Worm (Caenorhabditis elegans) whole organism, late embryonic: Measurements from ENCODE around the gene jmjd-1.1.
A peak's percentile ranks its signal among the peaks of the same experiment; 100 is the strongest.

ENCODE experiments used
- C08G9.2 ChIP-seq: sonication (generic microtip); optimal IDR thresholded peaks from 2 replicates; lab custom pipeline; 2016; ENCODE audit warnings: mild to moderate bottlenecking, missing genetic modification characterization, moderate library complexity, missing compliant biosample characterization
- K02D7.2 ChIP-seq: sonication (generic microtip); optimal IDR thresholded peaks from 2 replicates; lab custom pipeline; 2017; ENCODE audit warnings: mild to moderate bottlenecking, missing genetic modification characterization, missing compliant biosample characterization
- K09A11.1 ChIP-seq: sonication (generic microtip); optimal IDR thresholded peaks from 2 replicates; lab custom pipeline; 2017; ENCODE audit warnings: antibody characterized with exemption, mild to moderate bottlenecking, missing genetic modification characterization, missing compliant biosample characterization; ENCODE audit not compliant: insufficient read depth
- Y22D7AL.16 ChIP-seq: sonication (generic microtip); optimal IDR thresholded peaks from 2 replicates; lab custom pipeline; 2016; ENCODE audit warnings: missing genetic modification characterization, missing compliant biosample characterization
- ahr-1 ChIP-seq: sonication (generic microtip); optimal IDR thresholded peaks from 2 replicates; lab custom pipeline; 2016; ENCODE audit warnings: missing genetic modification characterization, missing compliant biosample characterization
- ceh-14 ChIP-seq: sonication (generic microtip); optimal IDR thresholded peaks from 2 replicates; lab custom pipeline; 2016; ENCODE audit warnings: missing genotype, missing genetic modification characterization, missing compliant biosample characterization
- ceh-19 ChIP-seq: fragments of 200-800 bp; sonication (Bioruptor generic); optimal IDR thresholded peaks from 2 replicates; lab custom pipeline; 2018; ENCODE audit warnings: mild to moderate bottlenecking, missing genetic modification characterization, missing compliant biosample characterization
- ceh-24 ChIP-seq: sonication (generic microtip); optimal IDR thresholded peaks from 2 replicates; lab custom pipeline; 2016; ENCODE audit warnings: mild to moderate bottlenecking, missing genetic modification characterization, missing compliant biosample characterization
- ceh-48 ChIP-seq: sonication (generic microtip); optimal IDR thresholded peaks from 2 replicates; lab custom pipeline; 2016; ENCODE audit warnings: missing genetic modification characterization, inconsistent platforms, missing compliant biosample characterization
- dmd-4 ChIP-seq: sonication (generic microtip); optimal IDR thresholded peaks from 2 replicates; lab custom pipeline; 2016; ENCODE audit warnings: borderline replicate concordance, missing genetic modification characterization, missing compliant biosample characterization
- elt-2 ChIP-seq: sonication (generic microtip); optimal IDR thresholded peaks from 2 replicates; lab custom pipeline; 2016; ENCODE audit warnings: missing genetic modification reagents, missing genetic modification characterization, missing compliant biosample characterization
- eyg-1 ChIP-seq: sonication (generic microtip); optimal IDR thresholded peaks from 2 replicates; lab custom pipeline; 2016; ENCODE audit warnings: missing genotype, missing genetic modification characterization, missing compliant biosample characterization
- gmeb-2 ChIP-seq: sonication (generic microtip); optimal IDR thresholded peaks from 2 replicates; lab custom pipeline; 2016; ENCODE audit warnings: missing genetic modification characterization, inconsistent platforms, missing compliant biosample characterization
- hlh-13 ChIP-seq: fragments of 200-800 bp; sonication (Bioruptor generic); optimal IDR thresholded peaks from 2 replicates; lab custom pipeline; 2018; ENCODE audit warnings: mild to moderate bottlenecking, missing genetic modification characterization, missing compliant biosample characterization
- hlh-15 ChIP-seq: sonication (generic microtip); optimal IDR thresholded peaks from 2 replicates; lab custom pipeline; 2016; ENCODE audit warnings: missing genetic modification characterization, missing compliant biosample characterization
- lim-6 ChIP-seq: sonication (generic microtip); optimal IDR thresholded peaks from 2 replicates; lab custom pipeline; 2016; ENCODE audit warnings: missing genetic modification characterization, missing compliant biosample characterization
- lin-11 ChIP-seq: fragments of 200-800 bp; sonication (Bioruptor generic); optimal IDR thresholded peaks from 2 replicates; lab custom pipeline; 2018; ENCODE audit warnings: mild to moderate bottlenecking, missing genetic modification characterization, missing compliant biosample characterization
- madf-2 ChIP-seq: sonication (generic microtip); optimal IDR thresholded peaks from 2 replicates; lab custom pipeline; 2017; ENCODE audit warnings: missing genetic modification characterization, missing compliant biosample characterization
- mec-3 ChIP-seq: sonication (generic microtip); optimal IDR thresholded peaks from 2 replicates; lab custom pipeline; 2016; ENCODE audit warnings: borderline replicate concordance, missing genetic modification characterization, missing compliant biosample characterization
- nfya-1 ChIP-seq: sonication (generic microtip); optimal IDR thresholded peaks from 2 replicates; lab custom pipeline; 2017; ENCODE audit warnings: missing genetic modification characterization, mild to moderate bottlenecking, missing compliant biosample characterization, antibody characterized with exemption, moderate library complexity
- nhr-232 ChIP-seq: sonication (generic microtip); optimal IDR thresholded peaks from 2 replicates; lab custom pipeline; 2016; ENCODE audit warnings: missing genetic modification characterization, missing compliant biosample characterization
- npax-4 ChIP-seq: sonication (generic microtip); optimal IDR thresholded peaks from 2 replicates; lab custom pipeline; 2016; ENCODE audit warnings: missing genetic modification characterization, missing compliant biosample characterization
- odd-2 ChIP-seq: sonication (generic microtip); optimal IDR thresholded peaks from 2 replicates; lab custom pipeline; 2017; ENCODE audit warnings: antibody characterized with exemption, mild to moderate bottlenecking, missing genetic modification characterization, missing compliant biosample characterization
- pag-3 ChIP-seq: sonication (generic microtip); optimal IDR thresholded peaks from 2 replicates; lab custom pipeline; 2016; ENCODE audit warnings: missing compliant biosample characterization, missing genetic modification characterization, borderline replicate concordance
- pha-2 ChIP-seq: sonication (generic microtip); optimal IDR thresholded peaks from 2 replicates; lab custom pipeline; 2017; ENCODE audit warnings: mild to moderate bottlenecking, missing genetic modification characterization, missing compliant biosample characterization
- pros-1 ChIP-seq: fragments of 150-350 bp; optimal IDR thresholded peaks from 2 replicates; lab custom pipeline; 2014; ENCODE audit warnings: missing biosample characterization, missing genetic modification reagents, missing genetic modification characterization
- ref-2 ChIP-seq: sonication (generic microtip); optimal IDR thresholded peaks from 2 replicates; lab custom pipeline; 2016; ENCODE audit warnings: missing genetic modification characterization, missing compliant biosample characterization
- sdc-2 ChIP-seq: sonication (generic microtip); optimal IDR thresholded peaks from 2 replicates; lab custom pipeline; 2016; ENCODE audit warnings: missing genotype, missing genetic modification characterization, missing compliant biosample characterization
- sox-4 ChIP-seq: sonication (generic microtip); optimal IDR thresholded peaks from 2 replicates; lab custom pipeline; 2017; ENCODE audit warnings: mild to moderate bottlenecking, missing genetic modification characterization, inconsistent platforms, missing compliant biosample characterization
- unc-3 ChIP-seq, 2 experiments: fragments of 200-800 bp in 1 of 2; sonication (Bioruptor generic) in 1 of 2; sonication (generic microtip) in 1 of 2; conservative IDR thresholded peaks in 1 of 2; optimal IDR thresholded peaks in 1 of 2; 2 replicates each; pipeline versions ENCODE4 v1.3.6 to Lab custom; 2016 to 2022; ENCODE audit warnings: missing compliant biosample characterization in 2 of 2, missing genetic modification characterization in 2 of 2, missing genetic modification reagents in 1 of 2
- unc-86 ChIP-seq: sonication (generic microtip); optimal IDR thresholded peaks from 2 replicates; lab custom pipeline; 2016; ENCODE audit warnings: missing genetic modification characterization, missing compliant biosample characterization
- ztf-16 ChIP-seq: sonication (generic microtip); optimal IDR thresholded peaks from 2 replicates; lab custom pipeline; 2017; ENCODE audit warnings: missing genetic modification characterization, missing compliant biosample characterization

Gene jmjd-1.1

ce11 chrII:11794392-11794791 is 12.0 kb upstream of the jmjd-1.1 start (continued):
- no peak for TF ChIP-seq K09A11.1 (tag; lab: Kevin White, UChicago)
- TF ChIP-seq, all 69 proteins: peak for 0

DNA sequence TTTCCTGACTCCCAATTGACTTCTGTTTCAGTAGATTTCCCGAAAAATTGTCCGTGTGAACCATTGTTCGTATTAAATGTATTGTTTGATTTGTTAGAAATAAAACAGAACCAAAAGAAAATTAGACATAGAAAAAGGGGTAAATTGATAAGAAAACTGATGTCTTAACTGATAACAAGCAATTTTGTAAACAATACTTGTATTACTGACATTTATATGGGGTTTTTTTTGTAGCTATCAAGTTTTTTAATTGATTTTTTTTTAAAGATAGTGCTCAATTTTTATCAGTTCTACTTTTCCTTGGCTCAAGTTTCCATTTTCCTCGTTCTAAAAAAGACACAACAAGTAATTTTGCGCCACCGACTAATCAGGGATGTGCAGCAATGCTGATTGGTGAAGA is 9.2 kb upstream of the jmjd-1.1 start:
- TF ChIP-seq ceh-24, result no peak
- no peak for TF ChIP-seq unc-3 (GFP tag; conservative IDR thresholded peaks at IDR 0.05; lab: Robert Waterston, UW)
- TF ChIP-seq unc-3 (tag; optimal IDR thresholded peaks at IDR 0.05; lab: Kevin White, UChicago), result no peak
- no peak for TF ChIP-seq hlh-15 (tag; lab: Kevin White, UChicago)
- TF ChIP-seq nhr-232 (tag; lab: Kevin White, UChicago), result no peak
- peak; percentile 80 for TF ChIP-seq elt-2 (tag; lab: Kevin White, UChicago)

DNA sequence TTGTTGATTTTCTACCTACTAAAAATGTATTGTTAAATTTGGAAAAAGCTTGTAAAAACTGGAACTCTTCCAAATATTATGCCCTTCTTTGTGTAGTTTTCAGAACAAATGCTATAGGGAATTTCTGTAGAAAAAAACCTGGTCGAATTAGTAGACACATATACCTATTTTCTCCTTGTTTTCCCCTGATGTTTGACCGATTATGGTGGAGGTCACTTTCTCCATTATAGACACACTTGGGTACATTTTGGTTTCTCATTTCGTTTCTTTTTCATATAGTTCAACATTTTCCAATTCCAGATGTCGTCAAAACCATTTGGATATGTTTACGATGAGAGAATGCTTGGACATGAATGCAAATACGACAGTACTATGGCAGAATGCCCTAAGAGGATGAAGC is 7.6 kb upstream of the jmjd-1.1 start, which contains the start of gene hda-5:
Gene hda-5, plus strand, starts transcription at position 301 of the 400 bp plus-strand sequence.
- no peak for TF ChIP-seq ref-2
- TF ChIP-seq Y22D7AL.16 (tag; lab: Kevin White, UChicago), result no peak
- TF ChIP-seq sdc-2, result no peak
- no peak for TF ChIP-seq eyg-1
- no peak for TF ChIP-seq odd-2 (tag; lab: Kevin White, UChicago)
- TF ChIP-seq gmeb-2 (tag; lab: Kevin White, UChicago), result no peak
- no peak for TF ChIP-seq npax-4 (tag; lab: Kevin White, UChicago)
- no peak for TF ChIP-seq ahr-1 (tag; lab: Kevin White, UChicago)
- no peak for TF ChIP-seq C08G9.2 (tag; lab: Kevin White, UChicago)
- TF ChIP-seq pag-3 (tag; lab: Kevin White, UChicago), result no peak
- no peak for TF ChIP-seq pha-2
- TF ChIP-seq pros-1, result no peak
- TF ChIP-seq mec-3, result no peak
- no peak for TF ChIP-seq lim-6 (tag; lab: Kevin White, UChicago)
- no peak for TF ChIP-seq hlh-13 (GFP tag; lab: Kevin White, UChicago)
- TF ChIP-seq elt-2 (tag; lab: Kevin White, UChicago), result no peak
- TF ChIP-seq sox-4 (tag; lab: Kevin White, UChicago), result no peak
- TF ChIP-seq nfya-1 (tag; lab: Kevin White, UChicago), result no peak
- no peak for TF ChIP-seq ceh-14 (tag; lab: Kevin White, UChicago)
- TF ChIP-seq lin-11 (tag; lab: Kevin White, UChicago), result no peak

DNA sequence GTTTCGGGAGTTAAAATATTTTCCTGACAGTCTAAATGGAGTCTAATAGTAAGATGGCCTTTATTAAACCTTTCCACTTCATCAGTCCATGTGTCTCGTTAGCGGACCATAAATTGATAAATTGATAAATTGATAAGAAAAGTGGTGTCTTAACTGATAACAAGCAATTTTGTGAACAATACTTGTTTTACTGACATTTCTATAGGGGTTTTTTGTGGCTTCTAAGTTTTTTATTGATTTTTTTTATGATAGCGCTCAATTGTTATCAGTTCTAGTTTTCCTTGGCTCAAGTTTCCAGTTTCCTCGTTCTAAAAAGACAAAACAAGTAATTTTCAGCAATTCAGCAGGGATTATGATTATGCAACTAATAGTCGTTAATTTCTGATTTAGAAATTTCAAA is 3.9 kb upstream of the jmjd-1.1 start, which contains the start of gene F43G6.17:
Gene F43G6.17, plus strand, starts transcription at position 301 of the 400 bp plus-strand sequence.
- peak; percentile 57 for TF ChIP-seq elt-2 (tag; lab: Kevin White, UChicago)
- no peak for TF ChIP-seq unc-86 (tag; lab: Kevin White, UChicago)

ce11 chrII:11808979-11809378 is 2.6 kb downstream of the jmjd-1.1 start, which contains the start of gene F43G6.10:
F43G6.10 (plus strand) TSS chrII:11809349.
- TF ChIP-seq madf-2 (tag; lab: Kevin White, UChicago) (no peak), K02D7.2 (no peak), npax-4 (tag; lab: Kevin White, UChicago) (no peak), dmd-4 (tag; lab: Kevin White, UChicago) (no peak), ahr-1 (tag; lab: Kevin White, UChicago) (no peak), gmeb-2 (tag; lab: Kevin White, UChicago) (no peak), ceh-48 (tag; lab: Kevin White, UChicago) (no peak), sdc-2 (no peak), ceh-19 (GFP tag; lab: Kevin White, UChicago) (no peak), unc-86 (tag; lab: Kevin White, UChicago) (no peak), ztf-16 (tag; lab: Kevin White, UChicago) (no peak)
